Worm (Caenorhabditis elegans) whole organism, midembryonic: Measurements from ENCODE around the gene bath-36.
"Not testable (repeated sequence)": the region's sequence is repeated elsewhere in the genome, so short reads cannot be mapped to it uniquely, and the experiment has no call there.

Experiments used
- T22C8.4 ChIP-seq: fragments of 200-800 bp; sonication (Bioruptor generic); IDR thresholded peaks from 2 replicates; pipeline ENCODE4 v1.3.6; 2022; ENCODE audit warnings: missing genetic modification characterization, missing compliant biosample characterization
- cog-1 ChIP-seq: sonication (generic microtip); optimal IDR thresholded peaks from 2 replicates; lab custom pipeline; 2016; ENCODE audit warnings: missing genetic modification characterization, missing compliant biosample characterization
- flt-1 ChIP-seq: fragments of 200-800 bp; sonication (Bioruptor generic); IDR thresholded peaks from 2 replicates; pipeline ENCODE4 v1.3.6; 2022; ENCODE audit warnings: missing genetic modification characterization, missing compliant biosample characterization
- klf-2 ChIP-seq: fragments of 200-800 bp; sonication (Bioruptor generic); conservative IDR thresholded peaks from 2 replicates; pipeline ENCODE4 v1.3.6; 2022; ENCODE audit warnings: missing genetic modification reagents, missing genetic modification characterization, missing compliant biosample characterization
- med-1 ChIP-seq: sonication (generic microtip); optimal IDR thresholded peaks from 2 replicates; lab custom pipeline; 2017; ENCODE audit warnings: missing genetic modification characterization, mild to moderate bottlenecking, missing compliant biosample characterization, antibody characterized with exemption, missing genetic modification reagents; ENCODE audit not compliant: insufficient read depth
- ref-1 ChIP-seq: fragments of 200-800 bp; sonication (Bioruptor generic); conservative IDR thresholded peaks from 2 replicates; pipeline ENCODE4 v1.3.6; 2022; ENCODE audit warnings: missing genetic modification reagents, missing genetic modification characterization, missing compliant biosample characterization
- tab-1 ChIP-seq: fragments of 200-800 bp; sonication (Bioruptor generic); IDR thresholded peaks from 2 replicates; pipeline ENCODE4 v1.3.6; 2022; ENCODE audit warnings: missing genetic modification characterization, missing compliant biosample characterization
- ztf-23 ChIP-seq: fragments of 200-800 bp; sonication (Bioruptor generic); IDR thresholded peaks from 2 replicates; pipeline ENCODE4 v1.3.6; 2022; ENCODE audit warnings: missing genetic modification reagents, missing genetic modification characterization, missing compliant biosample characterization
- ztf-29 ChIP-seq: fragments of 200-800 bp; sonication (Bioruptor generic); IDR thresholded peaks from 2 replicates; pipeline ENCODE4 v1.3.6; 2022; ENCODE audit warnings: missing genetic modification reagents, missing genetic modification characterization, missing compliant biosample characterization

bath-36 gene

ce11 chrV:15199768-15200167 is 12.1 kb downstream of the bath-36 start, which contains the start of gene Y75B12B.10:
TSS of gene Y75B12B.10 (plus strand) at chrV:15200068.
- no peak for TF ChIP-seq med-1

- TF ChIP-seq flt-1 (GFP tag; lab: Robert Waterston, UW); ztf-23; tab-1 (GFP tag; lab: Robert Waterston, UW): not testable (repeated sequence)
Observed at ce11 chrV:15207681-15208080, 20.0 kb downstream of the bath-36 start, which contains the start of gene C41G6.12. TSS of gene C41G6.12 (minus strand) at chrV:15207781.

- TF ChIP-seq T22C8.4, tab-1, klf-2 (GFP tag; lab: Robert Waterston, UW): not testable (repeated sequence)
Observed at ce11 chrV:15211869-15212268, 24.2 kb downstream of the bath-36 start, which contains the start of gene sri-24. TSS of gene sri-24 (plus strand) at chrV:15212169.

ce11 chrV:15215175-15215574 is 27.5 kb downstream of the bath-36 start, which contains the start of gene sri-26:
TSS of gene sri-26 (plus strand) at chrV:15215475.
- not testable (repeated sequence) for TF ChIP-seq ref-1, ztf-29, klf-2 (GFP tag; lab: Robert Waterston, UW)

- TF ChIP-seq tab-1 (GFP tag; lab: Robert Waterston, UW), result no peak
- no peak for TF ChIP-seq cog-1 (tag; lab: Kevin White, UChicago)
- no peak for TF ChIP-seq T22C8.4 (GFP tag; lab: Robert Waterston, UW)
- TF ChIP-seq ref-1 (GFP tag; lab: Robert Waterston, UW), result no peak
- no peak for TF ChIP-seq flt-1 (GFP tag; lab: Robert Waterston, UW)
- no peak for TF ChIP-seq ztf-23
- TF ChIP-seq klf-2 (GFP tag; lab: Robert Waterston, UW), result no peak
- TF ChIP-seq med-1, result no peak
- no peak for TF ChIP-seq ztf-29 (GFP tag; lab: Robert Waterston, UW)
Observed at ce11 chrV:15216705-15217104, 29.0 kb downstream of the bath-36 start, which contains the start of gene sri-25. TSS of gene sri-25 (plus strand) at chrV:15217005.

ce11 chrV:15221330-15221729 is 33.6 kb downstream of the bath-36 start, which contains the start of gene irld-25:
TSS of gene irld-25 (plus strand) at chrV:15221630.
- no peak for TF ChIP-seq klf-2 (GFP tag; lab: Robert Waterston, UW)
- no peak for TF ChIP-seq ref-1 (GFP tag; lab: Robert Waterston, UW)
- TF ChIP-seq flt-1 (GFP tag; lab: Robert Waterston, UW), result no peak
- TF ChIP-seq ztf-29 (GFP tag; lab: Robert Waterston, UW), result no peak
- TF ChIP-seq med-1, result no peak
- TF ChIP-seq T22C8.4 (GFP tag; lab: Robert Waterston, UW), result no peak
- TF ChIP-seq cog-1 (tag; lab: Kevin White, UChicago), result no peak
- TF ChIP-seq tab-1 (GFP tag; lab: Robert Waterston, UW), result no peak
- TF ChIP-seq ztf-23, result no peak

- no peak for TF ChIP-seq ztf-29 (GFP tag; lab: Robert Waterston, UW)
- no peak for TF ChIP-seq flt-1 (GFP tag; lab: Robert Waterston, UW)
- TF ChIP-seq ref-1 (GFP tag; lab: Robert Waterston, UW), result no peak
- no peak for TF ChIP-seq klf-2 (GFP tag; lab: Robert Waterston, UW)
- TF ChIP-seq T22C8.4 (GFP tag; lab: Robert Waterston, UW), result no peak
- no peak for TF ChIP-seq med-1
- no peak for TF ChIP-seq tab-1 (GFP tag; lab: Robert Waterston, UW)
- TF ChIP-seq cog-1 (tag; lab: Kevin White, UChicago), result no peak
- TF ChIP-seq ztf-23, result no peak
Observed at ce11 chrV:15223668-15224067, 36.0 kb downstream of the bath-36 start, which contains the start of gene srw-24. TSS of gene srw-24 (plus strand) at chrV:15223968.

ce11 chrV:15225650-15226049 is 38.0 kb downstream of the bath-36 start, which contains the start of gene srw-14:
TSS of gene srw-14 (plus strand) at chrV:15225950.
- TF ChIP-seq T22C8.4 (GFP tag; lab: Robert Waterston, UW), result no peak
- TF ChIP-seq tab-1 (GFP tag; lab: Robert Waterston, UW), result no peak
- no peak for TF ChIP-seq flt-1 (GFP tag; lab: Robert Waterston, UW)
- no peak for TF ChIP-seq klf-2 (GFP tag; lab: Robert Waterston, UW)
- no peak for TF ChIP-seq cog-1 (tag; lab: Kevin White, UChicago)
- TF ChIP-seq med-1, result no peak
- TF ChIP-seq ztf-29 (GFP tag; lab: Robert Waterston, UW), result no peak
- TF ChIP-seq ztf-23, result no peak
- TF ChIP-seq ref-1 (GFP tag; lab: Robert Waterston, UW), result no peak

- TF ChIP-seq tab-1 (GFP tag; lab: Robert Waterston, UW), result no peak
- no peak for TF ChIP-seq cog-1 (tag; lab: Kevin White, UChicago)
- no peak for TF ChIP-seq flt-1 (GFP tag; lab: Robert Waterston, UW)
- TF ChIP-seq klf-2 (GFP tag; lab: Robert Waterston, UW), result no peak
- no peak for TF ChIP-seq med-1
- TF ChIP-seq T22C8.4 (GFP tag; lab: Robert Waterston, UW), result no peak
- no peak for TF ChIP-seq ztf-29 (GFP tag; lab: Robert Waterston, UW)
- TF ChIP-seq ref-1 (GFP tag; lab: Robert Waterston, UW), result no peak
- no peak for TF ChIP-seq ztf-23
Observed at ce11 chrV:15226206-15226605, 38.5 kb downstream of the bath-36 start.

ce11 chrV:15230243-15230642 is 42.6 kb downstream of the bath-36 start, which contains the start of gene srw-15:
TSS of gene srw-15 (plus strand) at chrV:15230543.
- no peak for TF ChIP-seq klf-2 (GFP tag; lab: Robert Waterston, UW)
- TF ChIP-seq cog-1 (tag; lab: Kevin White, UChicago), result no peak
- TF ChIP-seq ztf-23, result no peak
- no peak for TF ChIP-seq flt-1 (GFP tag; lab: Robert Waterston, UW)
- no peak for TF ChIP-seq med-1
- no peak for TF ChIP-seq T22C8.4 (GFP tag; lab: Robert Waterston, UW)
- no peak for TF ChIP-seq ref-1 (GFP tag; lab: Robert Waterston, UW)
- TF ChIP-seq ztf-29 (GFP tag; lab: Robert Waterston, UW), result no peak
- no peak for TF ChIP-seq tab-1 (GFP tag; lab: Robert Waterston, UW)
